Worm (Caenorhabditis elegans) whole organism, L4/young adult: ENCODE data around the gene srh-295.

Experiments
- W03F9.2 ChIP-seq: fragments of 150-350 bp; optimal IDR thresholded peaks from 2 replicates; lab custom pipeline; 2014; ENCODE audit warnings: missing biosample characterization, missing genetic modification characterization
- dao-5 ChIP-seq: sonication (generic microtip); optimal IDR thresholded peaks from 2 replicates; lab custom pipeline; 2016; ENCODE audit warnings: missing genotype, missing genetic modification characterization, moderate library complexity, missing compliant biosample characterization
- him-1 ChIP-seq: sonication (generic microtip); optimal IDR thresholded peaks from 2 replicates; lab custom pipeline; 2016; ENCODE audit warnings: missing genotype, missing genetic modification reagents, missing genetic modification characterization, missing compliant biosample characterization

- TF ChIP-seq him-1 (no peak), dao-5 (tag; lab: Kevin White, UChicago) (no peak), W03F9.2 (tag; lab: Kevin White, UChicago) (no peak)
Observed at ce11 chrV:15369707-15370106, 39.3 kb downstream of the srh-295 start, which contains the start of gene nhr-269.
